Fruit fly (Drosophila melanogaster) Kc167 (cell line): ENCODE results near the gene CG2818.

Experiments used
- Myc ChIP-seq: fragments of >200 bp; optimal IDR thresholded peaks from 2 replicates; lab custom pipeline; 2017; ENCODE audit warnings: missing external identifiers
- Sin3A ChIP-seq: fragments of >200 bp; optimal IDR thresholded peaks from 2 replicates; lab custom pipeline; 2018; ENCODE audit warnings: missing external identifiers
- h ChIP-seq: fragments of >200 bp; optimal IDR thresholded peaks from 3 replicates; lab custom pipeline; 2018; ENCODE audit warnings: missing external identifiers
- insv ChIP-seq: fragments of >200 bp; optimal IDR thresholded peaks from 3 replicates; lab custom pipeline; 2018; ENCODE audit warnings: missing external identifiers
- psq ChIP-seq: fragments of >200 bp; optimal IDR thresholded peaks from 2 replicates; lab custom pipeline; 2017; ENCODE audit warnings: missing external identifiers

dm6 chr2L:3729635-3730034 lies 16.5 kb downstream of the CG2818 start:
- TF ChIP-seq Sin3A (lab: Kevin White, UChicago) (no peak), insv (no peak), psq (lab: Kevin White, UChicago) (no peak), Myc (lab: Kevin White, UChicago) (no peak), h (no peak)
